Fruit fly (Drosophila melanogaster): ENCODE data around the gene CG31251.

CG31251 gene

dm6 chr3R:17670857-17671336 is 13.8 kb downstream of the CG31251 start, which contains the start of the genes CG7523 and Mps1 (continued):
- TF ChIP-seq CG12071 (GFP tag; optimal IDR thresholded peaks at IDR 0.05) (no peak), CG10267 (tag; optimal IDR thresholded peaks at IDR 0.05) (peak; percentile 68), CG12104 (GFP tag; optimal IDR thresholded peaks at IDR 0.05) (no peak), CG7556 (GFP tag; optimal IDR thresholded peaks at IDR 0.05) (no peak)

DNA sequence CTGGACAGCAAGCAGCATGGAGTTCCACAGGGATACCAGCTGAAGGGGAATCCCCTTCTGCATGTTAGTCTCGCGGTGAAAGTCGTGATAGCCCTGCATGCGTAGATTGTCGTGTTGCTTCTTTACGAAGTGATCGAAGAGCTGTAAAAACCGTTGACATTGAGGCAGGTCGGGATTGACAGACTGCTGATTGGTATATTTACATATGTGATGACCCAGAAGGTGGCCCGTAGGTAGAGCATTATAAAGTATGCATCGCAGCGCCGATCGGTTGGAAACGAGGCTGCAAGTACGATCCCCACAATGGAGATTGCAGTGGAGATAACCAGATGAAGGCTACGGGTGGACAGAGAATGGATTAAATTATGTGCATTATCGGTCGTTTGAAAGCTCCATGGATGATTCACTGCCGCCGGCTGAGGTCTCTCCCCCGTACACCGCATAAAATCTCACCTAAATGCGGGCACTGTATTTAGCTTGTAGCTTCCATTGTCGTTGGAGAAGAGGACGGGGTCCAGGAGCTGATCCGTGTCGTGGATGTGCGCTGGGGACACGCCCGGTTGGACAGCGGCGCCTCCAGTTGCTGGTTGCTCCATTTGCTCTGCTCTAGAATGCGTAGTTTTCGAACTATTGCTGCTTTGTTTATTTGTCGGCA is 14.4 kb downstream of the CG31251 start:
- TF ChIP-seq CG13894 (tag; optimal IDR thresholded peaks at IDR 0.05) (no peak), jigr1 (GFP tag; IDR thresholded peaks at IDR 0.05) (no peak), CHES-1-like (GFP tag; optimal IDR thresholded peaks at IDR 0.05) (no peak), CG8388 (GFP tag; optimal IDR thresholded peaks at IDR 0.05) (no peak), ATbp (GFP tag; optimal IDR thresholded peaks at IDR 0.05) (no peak), ssp (GFP tag; IDR thresholded peaks at IDR 0.05) (no peak), D19B (GFP tag; optimal IDR thresholded peaks at IDR 0.05) (no peak), da (GFP tag; optimal IDR thresholded peaks at IDR 0.05) (no peak), Doc2 (GFP tag; IDR thresholded peaks at IDR 0.05) (no peak), CG12219 (GFP tag; optimal IDR thresholded peaks at IDR 0.05) (no peak), NC2β (GFP tag; optimal IDR thresholded peaks at IDR 0.05) (peak; percentile 2), chif (GFP tag; optimal IDR thresholded peaks at IDR 0.05) (no peak), dan (GFP tag; IDR thresholded peaks at IDR 0.05) (no peak), sens (GFP tag) (peak; percentile 5), CG2712 (tag; optimal IDR thresholded peaks at IDR 0.05) (no peak), jing (GFP tag; optimal IDR thresholded peaks at IDR 0.05) (no peak), Adf1 (GFP tag; IDR thresholded peaks at IDR 0.05) (peak; percentile 14; the same call in 1 of the 2 replicates), inv (GFP tag; IDR thresholded peaks at IDR 0.05; ENCODE audit: partially characterized antibody) (no peak), Hr51 (GFP tag; optimal IDR thresholded peaks at IDR 0.05) (no peak), H2.0 (GFP tag; IDR thresholded peaks at IDR 0.05) (no peak), CG13296 (GFP tag; optimal IDR thresholded peaks at IDR 0.05) (no peak), MESR4 (GFP tag; optimal IDR thresholded peaks at IDR 0.05) (peak; percentile 45), cato (GFP tag; optimal IDR thresholded peaks at IDR 0.05; ENCODE audit: borderline replicate concordance) (no peak), dpn (GFP tag; optimal IDR thresholded peaks at IDR 0.05) (no peak), CG17186 (GFP tag; optimal IDR thresholded peaks at IDR 0.05) (no peak), CG4617 (GFP tag; optimal IDR thresholded peaks at IDR 0.05; ENCODE audit: borderline replicate concordance) (no peak), p53 (GFP tag; optimal IDR thresholded peaks at IDR 0.05) (no peak), dimm (GFP tag; IDR thresholded peaks at IDR 0.05) (no peak), CG10147 (GFP tag; optimal IDR thresholded peaks at IDR 0.05) (no peak), Abd-B (GFP tag; optimal IDR thresholded peaks at IDR 0.05) (no peak), Ssrp (tag; optimal IDR thresholded peaks at IDR 0.05) (no peak), CG6765 (GFP tag; optimal IDR thresholded peaks at IDR 0.05) (no peak), CG17802 (tag; optimal IDR thresholded peaks at IDR 0.05) (no peak), toy (GFP tag; IDR thresholded peaks at IDR 0.05) (no peak), Med (GFP tag) (peak; percentile 80), Ets65A (GFP tag) (no peak), ci (GFP tag; IDR thresholded peaks at IDR 0.05) (no peak), az2 (GFP tag; optimal IDR thresholded peaks at IDR 0.05) (no peak), CG1603 (tag; optimal IDR thresholded peaks at IDR 0.05) (no peak), sr (GFP tag; IDR thresholded peaks at IDR 0.05) (no peak), nerfin-1 (tag; optimal IDR thresholded peaks at IDR 0.05) (peak; percentile 16), CG14860 (GFP tag; IDR thresholded peaks at IDR 0.05; ENCODE audit: partially characterized antibody) (no peak), Hmr (GFP tag; optimal IDR thresholded peaks at IDR 0.05) (no peak), vnd (GFP tag; IDR thresholded peaks at IDR 0.05; ENCODE audit: partially characterized antibody) (no peak)
